Fruit fly (Drosophila melanogaster) whole organism, embryonic: Measurements from ENCODE around the gene TwdlV.

Experiments
- Atf6 ChIP-seq: fragments of 200-800 bp; sonication (Bioruptor generic); IDR thresholded peaks from 2 replicates; pipeline ENCODE4 v1.3.6; 2022; ENCODE audit warnings: missing biosample characterization, missing genetic modification characterization
- B-H2 ChIP-seq: fragments of 200-800 bp; sonication (Bioruptor generic); optimal IDR thresholded peaks from 2 replicates; lab custom pipeline; 2018; ENCODE audit warnings: missing biosample characterization, mild to moderate bottlenecking, missing genetic modification characterization
- CG10366 ChIP-seq: fragments of 200-800 bp; sonication (Bioruptor generic); IDR thresholded peaks from 2 replicates; pipeline ENCODE4 v1.3.6; 2022; ENCODE audit warnings: missing biosample characterization, missing genetic modification characterization
- CG10565 ChIP-seq: fragments of 200-800 bp; sonication (Bioruptor generic); optimal IDR thresholded peaks from 3 replicates; lab custom pipeline; 2016; ENCODE audit warnings: missing biosample characterization, mild to moderate bottlenecking, missing genetic modification characterization
- CG18599 ChIP-seq: fragments of 200-800 bp; sonication (Bioruptor generic); optimal IDR thresholded peaks from 3 replicates; lab custom pipeline; 2017; ENCODE audit warnings: missing biosample characterization, missing genetic modification characterization, mild to moderate bottlenecking, moderate library complexity, missing genetic modification reagents
- CG18619 ChIP-seq: fragments of 200-800 bp; sonication (Bioruptor generic); optimal IDR thresholded peaks from 3 replicates; lab custom pipeline; 2017; ENCODE audit warnings: missing biosample characterization, mild to moderate bottlenecking, missing genetic modification characterization
- CG18764 ChIP-seq: fragments of 200-800 bp; sonication (Bioruptor generic); optimal IDR thresholded peaks from 3 replicates; lab custom pipeline; 2016; ENCODE audit warnings: missing biosample characterization, missing genetic modification characterization
- CG31388 ChIP-seq: fragments of 200-800 bp; sonication (Bioruptor generic); optimal IDR thresholded peaks from 2 replicates; lab custom pipeline; 2016; ENCODE audit warnings: missing biosample characterization, missing genetic modification characterization
- CG32532 ChIP-seq: fragments of 200-800 bp; sonication (Bioruptor generic); IDR thresholded peaks from 2 replicates; pipeline ENCODE4 v1.3.6; 2022; ENCODE audit warnings: missing biosample characterization, missing genetic modification characterization
- CG3281 ChIP-seq: fragments of 200-800 bp; sonication (Bioruptor generic); optimal IDR thresholded peaks from 3 replicates; lab custom pipeline; 2017; ENCODE audit warnings: missing biosample characterization, mild to moderate bottlenecking, missing genetic modification characterization
- CG34376 ChIP-seq: fragments of 200-800 bp; sonication (Bioruptor generic); optimal IDR thresholded peaks from 2 replicates; lab custom pipeline; 2018; ENCODE audit warnings: missing biosample characterization, mild to moderate bottlenecking, missing genetic modification characterization
- CG4282 ChIP-seq: fragments of 200-800 bp; sonication (Bioruptor generic); optimal IDR thresholded peaks from 2 replicates; lab custom pipeline; 2016; ENCODE audit warnings: missing biosample characterization, missing genetic modification characterization
- CG4328 ChIP-seq: fragments of 200-800 bp; sonication (Bioruptor generic); optimal IDR thresholded peaks from 3 replicates; lab custom pipeline; 2017; ENCODE audit warnings: missing biosample characterization, missing genetic modification reagents, missing genetic modification characterization
- CG5953 ChIP-seq: fragments of 200-800 bp; sonication (Bioruptor generic); IDR thresholded peaks from 2 replicates; pipeline ENCODE4 v1.3.6; 2022; ENCODE audit warnings: missing biosample characterization, missing genetic modification characterization
- CG6175 ChIP-seq: fragments of 200-800 bp; sonication (Bioruptor generic); IDR thresholded peaks from 3 replicates; pipeline ENCODE4 v1.3.6; 2022; ENCODE audit warnings: missing biosample characterization, missing genetic modification characterization
- CG8281 ChIP-seq: fragments of 200-800 bp; sonication (Bioruptor generic); optimal IDR thresholded peaks from 2 replicates; lab custom pipeline; 2018; ENCODE audit warnings: missing biosample characterization, mild to moderate bottlenecking, missing genetic modification characterization, moderate library complexity
- CG8290 ChIP-seq, 3 experiments: fragments of 200-800 bp; sonication (Bioruptor generic); optimal IDR thresholded peaks; 2 replicates each; lab custom pipeline; 2016 to 2019; ENCODE audit warnings: missing biosample characterization in 3 of 3, missing genetic modification characterization in 3 of 3, mild to moderate bottlenecking in 2 of 3, moderate library complexity in 1 of 3
- CG8765 ChIP-seq: fragments of 200-800 bp; sonication (Bioruptor generic); IDR thresholded peaks from 2 replicates; pipeline ENCODE4 v1.3.6; 2022; ENCODE audit warnings: missing biosample characterization, missing genetic modification characterization
- CkIIα-i1 ChIP-seq: fragments of 200-800 bp; sonication (Bioruptor generic); IDR thresholded peaks from 2 replicates; pipeline ENCODE4 v1.3.6; 2022; ENCODE audit warnings: missing biosample characterization, missing genetic modification characterization
- D19B ChIP-seq: fragments of 200-800 bp; sonication (Bioruptor generic); optimal IDR thresholded peaks from 2 replicates; lab custom pipeline; 2017; ENCODE audit warnings: missing biosample characterization, mild to moderate bottlenecking, missing genetic modification characterization
- Dp ChIP-seq: fragments of 200-800 bp; sonication (Bioruptor generic); optimal IDR thresholded peaks from 2 replicates; lab custom pipeline; 2018; ENCODE audit warnings: missing biosample characterization, mild to moderate bottlenecking, missing genetic modification characterization, moderate library complexity
- E2f1 ChIP-seq: fragments of 200-800 bp; sonication (Bioruptor generic); IDR thresholded peaks from 2 replicates; pipeline ENCODE4 v1.3.6; 2022; ENCODE audit warnings: missing biosample characterization, missing genetic modification characterization
- ERR ChIP-seq: fragments of 200-800 bp; sonication (Bioruptor generic); optimal IDR thresholded peaks from 2 replicates; lab custom pipeline; 2016; ENCODE audit warnings: missing biosample characterization, missing genetic modification characterization
- Fer2 ChIP-seq: fragments of 200-800 bp; sonication (Bioruptor generic); optimal IDR thresholded peaks from 2 replicates; lab custom pipeline; 2018; ENCODE audit warnings: missing biosample characterization, mild to moderate bottlenecking, missing genetic modification characterization, moderate library complexity
- GATAe ChIP-seq: fragments of 200-800 bp; sonication (Bioruptor generic); conservative IDR thresholded peaks from 2 replicates; pipeline ENCODE4 v1.3.6; 2022; ENCODE audit warnings: missing biosample characterization, missing genetic modification characterization
- Hr39 ChIP-seq: fragments of >200 bp; optimal IDR thresholded peaks from 2 replicates; lab custom pipeline; 2017
- NFAT ChIP-seq: fragments of 200-800 bp; sonication (Bioruptor generic); IDR thresholded peaks from 2 replicates; pipeline ENCODE4 v1.3.6; 2022; ENCODE audit warnings: missing biosample characterization, missing genetic modification characterization
- Nf-YB ChIP-seq: fragments of 200-800 bp; sonication (Bioruptor generic); optimal IDR thresholded peaks from 3 replicates; lab custom pipeline; 2019; ENCODE audit warnings: missing biosample characterization, mild to moderate bottlenecking, missing genetic modification characterization, moderate library complexity
- Ptx1 ChIP-seq: fragments of 200-800 bp; sonication (Bioruptor generic); IDR thresholded peaks from 2 replicates; pipeline ENCODE4 v1.3.6; 2022; ENCODE audit warnings: missing biosample characterization, missing genetic modification characterization
- Side ChIP-seq: fragments of 200-800 bp; sonication (Bioruptor generic); optimal IDR thresholded peaks from 2 replicates; lab custom pipeline; 2016; ENCODE audit warnings: missing biosample characterization, missing genetic modification characterization
- Spps ChIP-seq: fragments of 200-800 bp; sonication (Bioruptor generic); optimal IDR thresholded peaks from 2 replicates; lab custom pipeline; 2018; ENCODE audit warnings: missing biosample characterization, mild to moderate bottlenecking, missing genetic modification characterization
- ab ChIP-seq: fragments of 200-800 bp; sonication (Bioruptor generic); optimal IDR thresholded peaks from 2 replicates; lab custom pipeline; 2016; ENCODE audit warnings: missing biosample characterization, missing genetic modification characterization
- al ChIP-seq: fragments of 200-800 bp; sonication (Bioruptor generic); IDR thresholded peaks from 2 replicates; pipeline ENCODE4 v1.3.6; 2022; ENCODE audit warnings: missing biosample characterization, missing genetic modification characterization
- cg ChIP-seq: fragments of 200-800 bp; sonication (Bioruptor generic); optimal IDR thresholded peaks from 3 replicates; lab custom pipeline; 2019; ENCODE audit warnings: missing biosample characterization, mild to moderate bottlenecking, missing genetic modification characterization, moderate library complexity
- corto ChIP-seq: fragments of 200-800 bp; sonication (Bioruptor generic); optimal IDR thresholded peaks from 2 replicates; lab custom pipeline; 2016; ENCODE audit warnings: missing biosample characterization, mild to moderate bottlenecking, missing genetic modification characterization, moderate library complexity
- da ChIP-seq: fragments of 200-800 bp; sonication (Bioruptor generic); optimal IDR thresholded peaks from 2 replicates; lab custom pipeline; 2016; ENCODE audit warnings: missing biosample characterization, missing genetic modification characterization
- dmrt11E ChIP-seq: fragments of 200-800 bp; sonication (Bioruptor generic); optimal IDR thresholded peaks from 3 replicates; lab custom pipeline; 2018; ENCODE audit warnings: missing biosample characterization, mild to moderate bottlenecking, missing genetic modification characterization, moderate library complexity
- fd3F ChIP-seq: fragments of 200-800 bp; sonication (Bioruptor generic); optimal IDR thresholded peaks from 2 replicates; lab custom pipeline; 2018; ENCODE audit warnings: missing biosample characterization, mild to moderate bottlenecking, missing genetic modification characterization, moderate library complexity
- jing ChIP-seq: fragments of 200-800 bp; sonication (Bioruptor generic); optimal IDR thresholded peaks from 2 replicates; lab custom pipeline; 2018; ENCODE audit warnings: missing biosample characterization, mild to moderate bottlenecking, missing genetic modification characterization
- lilli ChIP-seq: fragments of 200-800 bp; sonication (Bioruptor generic); optimal IDR thresholded peaks from 3 replicates; lab custom pipeline; 2016; ENCODE audit warnings: missing biosample characterization, missing genetic modification characterization
- onecut ChIP-seq: fragments of 200-800 bp; sonication (Bioruptor generic); IDR thresholded peaks from 2 replicates; pipeline ENCODE4 v1.3.6; 2022; ENCODE audit warnings: missing biosample characterization, missing genetic modification characterization
- p53 ChIP-seq: fragments of 200-800 bp; sonication (Bioruptor generic); optimal IDR thresholded peaks from 2 replicates; lab custom pipeline; 2016; ENCODE audit warnings: missing biosample characterization, missing genetic modification characterization
- pnt ChIP-seq: fragments of 200-800 bp; sonication (Bioruptor generic); optimal IDR thresholded peaks from 3 replicates; lab custom pipeline; 2016; ENCODE audit warnings: missing biosample characterization, missing genetic modification characterization
- pum ChIP-seq: fragments of 200-800 bp; sonication (Bioruptor generic); optimal IDR thresholded peaks from 2 replicates; lab custom pipeline; 2016; ENCODE audit warnings: missing biosample characterization, missing genetic modification characterization
- sc ChIP-seq, 3 experiments: fragments of >200 bp in 2 of 3; fragments of 200-800 bp in 1 of 3; sonication (Bioruptor generic) in 1 of 3; optimal IDR thresholded peaks; 2 replicates in 2 of 3; 3 replicates in 1 of 3; lab custom pipeline; 2017; ENCODE audit warnings: mild to moderate bottlenecking in 1 of 3, missing biosample characterization in 1 of 3, missing genetic modification characterization in 1 of 3, missing genetic modification reagents in 1 of 3
- sqz ChIP-seq: fragments of 200-800 bp; sonication (Bioruptor generic); optimal IDR thresholded peaks from 3 replicates; lab custom pipeline; 2018; ENCODE audit warnings: missing biosample characterization, mild to moderate bottlenecking, missing genetic modification characterization
- ssp ChIP-seq: fragments of 200-800 bp; sonication (Bioruptor generic); IDR thresholded peaks from 2 replicates; pipeline ENCODE4 v1.3.6; 2022; ENCODE audit warnings: missing biosample characterization, missing genetic modification characterization
- stwl ChIP-seq: fragments of 200-800 bp; sonication (Bioruptor generic); optimal IDR thresholded peaks from 3 replicates; lab custom pipeline; 2018; ENCODE audit warnings: missing biosample characterization, mild to moderate bottlenecking, missing genetic modification characterization, moderate library complexity
- tio ChIP-seq: fragments of 200-800 bp; sonication (Bioruptor generic); optimal IDR thresholded peaks from 2 replicates; lab custom pipeline; 2017; ENCODE audit warnings: missing biosample characterization, missing genetic modification characterization, inconsistent platforms
- trem ChIP-seq: fragments of 200-800 bp; optimal IDR thresholded peaks from 3 replicates; lab custom pipeline; 2019; ENCODE audit warnings: missing biosample characterization, mild to moderate bottlenecking, missing genetic modification characterization, moderate library complexity

The TwdlV gene

dm6 chr3R:4229137-4229764 lies 25.3 kb upstream of the TwdlV start, which contains the start of gene DhpD (continued):
- TF ChIP-seq tio (peak; percentile 49), Nf-YB (no peak), CG3281 (GFP tag; lab: Kevin White, UChicago) (peak; percentile 82), lilli (GFP tag; lab: Kevin White, UChicago) (peak; percentile 79), CG4328 (GFP tag; lab: Kevin White, UChicago) (peak; percentile 66), CG10565 (GFP tag; lab: Kevin White, UChicago) (no peak), CG10366 (GFP tag; lab: Robert Waterston, UW) (peak; percentile 66), Ptx1 (peak; percentile 77), Spps (tag; lab: Kevin White, UChicago) (no peak), CkIIα-i1 (GFP tag; lab: Robert Waterston, UW) (no peak), pnt (GFP tag; lab: Kevin White, UChicago) (peak; percentile 14), p53 (GFP tag; lab: Kevin White, UChicago) (no peak), CG18619 (GFP tag; lab: Kevin White, UChicago) (peak; percentile 42), CG8281 (peak; percentile 2), B-H2 (GFP tag; lab: Kevin White, UChicago) (peak; percentile 81), D19B (GFP tag; lab: Kevin White, UChicago) (peak; percentile 63), cg (GFP tag; lab: Kevin White, UChicago) (no peak), corto (GFP tag; lab: Kevin White, UChicago) (peak; percentile 57), Dp (GFP tag; lab: Kevin White, UChicago) (peak; percentile 31), E2f1 (peak; percentile 69; the same call in 1 of the 2 replicates), CG32532 (GFP tag; lab: Robert Waterston, UW) (peak; percentile 87), pum (GFP tag; lab: Kevin White, UChicago) (peak; percentile 36), CG4282 (no peak), onecut (GFP tag; lab: Robert Waterston, UW) (peak; percentile 60), Fer2 (tag; lab: Kevin White, UChicago) (peak; percentile 53), jing (GFP tag; lab: Kevin White, UChicago) (peak; percentile 10), CG8290 (GFP tag; optimal IDR thresholded peaks at IDR 0.05; lab: Kevin White, UChicago) (no peak), CG8290 (tag; optimal IDR thresholded peaks at IDR 0.05; lab: Kevin White, UChicago) (peak in 1 of 2 experiments; percentile 83), ERR (GFP tag; lab: Kevin White, UChicago) (no peak), Side (GFP tag; lab: Kevin White, UChicago) (no peak), al (GFP tag; lab: Robert Waterston, UW) (peak; percentile 46; the same call in 1 of the 2 replicates), CG18599 (peak; percentile 75), Atf6 (GFP tag; lab: Robert Waterston, UW) (peak; percentile 69), sqz (GFP tag; lab: Kevin White, UChicago) (no peak), GATAe (no peak; the same call in 1 of the 2 replicates), ssp (peak; percentile 48), sc (optimal IDR thresholded peaks at IDR 0.05; lab: Kevin White, UChicago) (no peak), sc (GFP tag; optimal IDR thresholded peaks at IDR 0.05; lab: Kevin White, UChicago) (no peak), trem (tag; lab: Kevin White, UChicago) (peak; percentile 50), da (no peak), dmrt11E (no peak), stwl (tag; lab: Kevin White, UChicago) (peak; percentile 15), CG31388 (GFP tag; lab: Kevin White, UChicago) (peak; percentile 26), NFAT (peak; percentile 93), CG6175 (peak; percentile 32; the same call in 1 of the 3 replicates), fd3F (GFP tag; lab: Kevin White, UChicago) (peak; percentile 55), CG5953 (GFP tag; lab: Robert Waterston, UW) (no peak), Hr39 (lab: Kevin White, UChicago) (no peak), CG18764 (GFP tag; lab: Kevin White, UChicago) (peak; percentile 30), ab (GFP tag; lab: Kevin White, UChicago) (no peak), CG8765 (0 out of 2 replicates have a peak, but pooled peaks have one; percentile 35), CG34376 (peak; percentile 56)
